Fruit fly (Drosophila melanogaster): ENCODE measurements around the gene Rac1.
A peak's percentile ranks its signal among the peaks of the same experiment; 100 is the strongest.

Rac1 gene

DNA sequence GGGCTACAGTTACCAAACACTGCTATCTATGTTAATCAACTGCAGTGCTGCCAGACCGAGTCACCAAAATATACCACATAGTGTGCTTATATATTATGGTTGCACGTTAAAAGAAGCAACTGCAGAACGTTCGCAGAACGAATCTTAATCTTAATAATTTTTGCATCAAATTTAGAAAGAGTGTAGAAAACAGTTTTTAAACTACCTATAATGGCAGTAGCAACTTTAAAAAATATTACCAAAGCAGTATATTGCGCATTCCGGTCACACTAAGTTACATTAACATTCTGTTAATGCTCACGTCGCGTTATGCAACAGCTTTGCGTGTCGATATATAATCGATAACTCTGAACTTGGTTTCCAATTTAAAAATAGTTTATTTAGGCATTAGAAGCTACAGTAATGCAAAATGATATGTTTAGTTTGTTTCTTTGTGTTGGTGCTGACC lies 39.7 kb upstream of the Rac1 start, which contains the start of gene indra (continued):
- TF ChIP-seq ash1 (GFP tag; optimal IDR thresholded peaks at IDR 0.05) (no peak), C15 (GFP tag; IDR thresholded peaks at IDR 0.05) (no peak), Ptx1 (GFP tag; IDR thresholded peaks at IDR 0.05) (peak; percentile 54), CG1529 (GFP tag; optimal IDR thresholded peaks at IDR 0.05) (no peak), slbo (GFP tag; IDR thresholded peaks at IDR 0.05) (peak; percentile 59), CG6272 (GFP tag; IDR thresholded peaks at IDR 0.05) (no peak), CG8281 (tag; optimal IDR thresholded peaks at IDR 0.05) (no peak), CG14965 (GFP tag; optimal IDR thresholded peaks at IDR 0.05; ENCODE audit: borderline replicate concordance) (no peak), amos (GFP tag; IDR thresholded peaks at IDR 0.05; ENCODE audit: partially characterized antibody) (peak; percentile 58; the same call in 1 of the 2 replicates), eyg (GFP tag; optimal IDR thresholded peaks at IDR 0.05) (peak; percentile 14), CG9609 (GFP tag; optimal IDR thresholded peaks at IDR 0.05) (peak; percentile 61), E2f1 (GFP tag; IDR thresholded peaks at IDR 0.05) (no peak), CG8290 (GFP tag; optimal IDR thresholded peaks at IDR 0.05) (peak; percentile 5), CG8290 (tag; optimal IDR thresholded peaks at IDR 0.05) (no peak), sqz (GFP tag; optimal IDR thresholded peaks at IDR 0.05) (peak; percentile 92), CG13424 (tag; optimal IDR thresholded peaks at IDR 0.05) (peak; percentile 76), Bgb (GFP tag; IDR thresholded peaks at IDR 0.05; ENCODE audit: partially characterized antibody) (peak; percentile 64), Ets97D (GFP tag; optimal IDR thresholded peaks at IDR 0.05) (peak; percentile 75), CG2889 (GFP tag; IDR thresholded peaks at IDR 0.05) (0 out of 3 replicates have a peak, but pooled peaks have one; percentile 21), Neu2 (GFP tag; optimal IDR thresholded peaks at IDR 0.05; ENCODE audit: borderline replicate concordance) (no peak), slp2 (GFP tag; optimal IDR thresholded peaks at IDR 0.05) (peak; percentile 31), CG12155 (GFP tag; optimal IDR thresholded peaks at IDR 0.05) (peak; percentile 57), bsh (GFP tag; optimal IDR thresholded peaks at IDR 0.05) (peak in 1 of 2 experiments; percentile 39)

- TF ChIP-seq sd (tag; optimal IDR thresholded peaks at IDR 0.05) (peak; percentile 89), Fer1 (GFP tag; optimal IDR thresholded peaks at IDR 0.05) (peak; percentile 22), zfh1 (GFP tag; IDR thresholded peaks at IDR 0.05) (0 out of 3 replicates have a peak, but pooled peaks have one; percentile 11), sens (GFP tag) (peak; percentile 35), lilli (GFP tag; optimal IDR thresholded peaks at IDR 0.05) (peak; percentile 43), CG15479 (GFP tag; optimal IDR thresholded peaks at IDR 0.05) (peak; percentile 55), stc (GFP tag; IDR thresholded peaks at IDR 0.05) (peak; percentile 47; the same call in 1 of the 2 replicates), CG11696 (GFP tag; IDR thresholded peaks at IDR 0.05) (peak; percentile 91), odd (GFP tag; optimal IDR thresholded peaks at IDR 0.05) (no peak), Trl (optimal IDR thresholded peaks at IDR 0.05) (peak in 1 of 2 experiments; percentile 3), Trl (GFP tag; optimal IDR thresholded peaks at IDR 0.05) (no peak), cwo (GFP tag; optimal IDR thresholded peaks at IDR 0.05) (peak; percentile 80), Hr3 (GFP tag; optimal IDR thresholded peaks at IDR 0.05) (no peak), Drgx (GFP tag; IDR thresholded peaks at IDR 0.05) (peak; percentile 36; the same call in 1 of the 2 replicates), Xrp1 (GFP tag; IDR thresholded peaks at IDR 0.05) (peak; percentile 28; the same call in 1 of the 2 replicates), ind (GFP tag; optimal IDR thresholded peaks at IDR 0.05) (no peak), Dip2 (GFP tag; IDR thresholded peaks at IDR 0.05) (no peak), Fer3 (tag; optimal IDR thresholded peaks at IDR 0.05) (peak; percentile 15), BtbVII (GFP tag; optimal IDR thresholded peaks at IDR 0.05) (peak; percentile 22), CG2120 (GFP tag; optimal IDR thresholded peaks at IDR 0.05) (peak; percentile 42), chif (GFP tag; optimal IDR thresholded peaks at IDR 0.05) (no peak), CG9727 (GFP tag; optimal IDR thresholded peaks at IDR 0.05) (peak; percentile 7), MBD-R2 (GFP tag; IDR thresholded peaks at IDR 0.05) (peak; percentile 36; the same call in 1 of the 2 replicates), CG7357 (GFP tag; IDR thresholded peaks at IDR 0.05) (no peak), Dbx (GFP tag; IDR thresholded peaks at IDR 0.05) (0 out of 3 replicates have a peak, but pooled peaks have one; percentile 26), seq (GFP tag; IDR thresholded peaks at IDR 0.05) (0 out of 2 replicates have a peak, but pooled peaks have one; percentile 16), HLH54F (GFP tag; optimal IDR thresholded peaks at IDR 0.05) (no peak)
Measured at dm6 chr3L:1335989-1336961, 33.8 kb upstream of the Rac1 start.

Measured in whole organism, embryonic.